Fruit fly (Drosophila melanogaster): ENCODE results near the gene Miox.

DNA sequence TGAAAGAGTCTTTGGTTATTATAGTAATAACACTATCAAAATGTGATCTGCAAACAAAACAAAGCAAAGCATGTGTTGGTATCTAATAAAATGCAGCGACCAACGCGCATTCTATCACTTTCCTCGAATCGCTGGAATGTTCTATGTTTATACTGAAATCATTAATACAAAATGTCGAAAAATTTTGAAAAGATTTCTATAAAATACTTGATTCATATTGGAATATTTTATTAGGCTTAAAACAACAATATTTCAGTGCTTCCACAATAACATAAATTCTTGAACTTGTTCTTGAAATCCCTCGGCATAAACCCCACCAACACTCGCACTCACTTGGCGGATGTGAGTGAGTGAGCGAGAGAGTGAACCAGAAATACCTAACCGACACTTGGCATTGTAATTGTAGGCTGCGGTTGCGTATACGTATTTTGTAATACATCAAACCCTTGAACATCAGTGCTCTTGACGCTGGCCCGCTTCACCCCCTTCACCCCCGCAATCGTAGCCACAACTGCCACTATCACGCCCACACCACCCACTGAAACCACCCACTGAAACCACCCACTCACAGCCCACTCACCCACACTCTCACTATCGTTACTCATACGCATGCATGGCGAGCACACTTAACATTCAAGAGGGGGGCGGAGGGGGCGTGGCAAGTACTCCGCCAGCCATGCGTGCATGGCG lies 38.3 kb downstream of the Miox start:
- no peak for TF ChIP-seq CG8478 (optimal IDR thresholded peaks at IDR 0.05)
- TF ChIP-seq CTCF (optimal IDR thresholded peaks at IDR 0.05) = no peak
